Worm (Caenorhabditis elegans) whole organism, late embryonic: ENCODE results near the gene F38A1.11.

Experiments used
- C08G9.2 ChIP-seq: sonication (generic microtip); optimal IDR thresholded peaks from 2 replicates; lab custom pipeline; 2016; ENCODE audit warnings: mild to moderate bottlenecking, missing genetic modification characterization, moderate library complexity, missing compliant biosample characterization
- K02D7.2 ChIP-seq: sonication (generic microtip); optimal IDR thresholded peaks from 2 replicates; lab custom pipeline; 2017; ENCODE audit warnings: mild to moderate bottlenecking, missing genetic modification characterization, missing compliant biosample characterization
- T23F11.4 ChIP-seq: fragments of 200-800 bp; sonication (Bioruptor generic); optimal IDR thresholded peaks from 2 replicates; lab custom pipeline; 2018; ENCODE audit warnings: mild to moderate bottlenecking, missing genetic modification characterization, missing compliant biosample characterization
- Y22D7AL.16 ChIP-seq: sonication (generic microtip); optimal IDR thresholded peaks from 2 replicates; lab custom pipeline; 2016; ENCODE audit warnings: missing genetic modification characterization, missing compliant biosample characterization
- ahr-1 ChIP-seq: sonication (generic microtip); optimal IDR thresholded peaks from 2 replicates; lab custom pipeline; 2016; ENCODE audit warnings: missing genetic modification characterization, missing compliant biosample characterization
- ceh-14 ChIP-seq: sonication (generic microtip); optimal IDR thresholded peaks from 2 replicates; lab custom pipeline; 2016; ENCODE audit warnings: missing genotype, missing genetic modification characterization, missing compliant biosample characterization
- ceh-19 ChIP-seq: fragments of 200-800 bp; sonication (Bioruptor generic); optimal IDR thresholded peaks from 2 replicates; lab custom pipeline; 2018; ENCODE audit warnings: mild to moderate bottlenecking, missing genetic modification characterization, missing compliant biosample characterization
- ceh-22 ChIP-seq: sonication (generic microtip); optimal IDR thresholded peaks from 2 replicates; lab custom pipeline; 2017; ENCODE audit warnings: missing biosample characterization, missing genetic modification characterization
- ceh-24 ChIP-seq: sonication (generic microtip); optimal IDR thresholded peaks from 2 replicates; lab custom pipeline; 2016; ENCODE audit warnings: mild to moderate bottlenecking, missing genetic modification characterization, missing compliant biosample characterization
- ceh-30 ChIP-seq: fragments of 150-350 bp; optimal IDR thresholded peaks from 2 replicates; lab custom pipeline; 2014; ENCODE audit warnings: missing biosample characterization, missing genetic modification characterization
- ceh-31 ChIP-seq: sonication (generic microtip); optimal IDR thresholded peaks from 2 replicates; lab custom pipeline; 2016; ENCODE audit warnings: missing genetic modification characterization, missing compliant biosample characterization
- ceh-45 ChIP-seq: fragments of 200-800 bp; sonication (Bioruptor generic); IDR thresholded peaks from 2 replicates; pipeline ENCODE4 v1.3.6; 2022; ENCODE audit warnings: missing genetic modification reagents, missing genetic modification characterization, missing compliant biosample characterization
- ceh-48 ChIP-seq: sonication (generic microtip); optimal IDR thresholded peaks from 2 replicates; lab custom pipeline; 2016; ENCODE audit warnings: missing genetic modification characterization, inconsistent platforms, missing compliant biosample characterization
- ceh-9 ChIP-seq: sonication (generic microtip); optimal IDR thresholded peaks from 2 replicates; lab custom pipeline; 2016; ENCODE audit warnings: mild to moderate bottlenecking, missing genetic modification characterization, inconsistent platforms, missing compliant biosample characterization
- dve-1 ChIP-seq: sonication (generic microtip); optimal IDR thresholded peaks from 2 replicates; lab custom pipeline; 2017; ENCODE audit warnings: antibody characterized with exemption, mild to moderate bottlenecking, missing genetic modification characterization, missing compliant biosample characterization
- elt-4 ChIP-seq: sonication (generic microtip); optimal IDR thresholded peaks from 2 replicates; lab custom pipeline; 2016; ENCODE audit warnings: missing genetic modification characterization, missing compliant biosample characterization
- ets-4 ChIP-seq: sonication (generic microtip); optimal IDR thresholded peaks from 2 replicates; lab custom pipeline; 2016; ENCODE audit warnings: missing genetic modification characterization, missing compliant biosample characterization
- fax-1 ChIP-seq: sonication (generic microtip); optimal IDR thresholded peaks from 2 replicates; lab custom pipeline; 2016; ENCODE audit warnings: missing genotype, missing genetic modification characterization, missing compliant biosample characterization
- gmeb-2 ChIP-seq: sonication (generic microtip); optimal IDR thresholded peaks from 2 replicates; lab custom pipeline; 2016; ENCODE audit warnings: missing genetic modification characterization, inconsistent platforms, missing compliant biosample characterization
- hlh-30 ChIP-seq: sonication (generic microtip); optimal IDR thresholded peaks from 2 replicates; lab custom pipeline; 2017; ENCODE audit warnings: antibody characterized with exemption, missing genetic modification characterization, missing compliant biosample characterization; ENCODE audit not compliant: insufficient read depth
- hlh-8 ChIP-seq: sonication (generic microtip); optimal IDR thresholded peaks from 2 replicates; lab custom pipeline; 2016; ENCODE audit warnings: missing genotype, missing genetic modification characterization, missing compliant biosample characterization
- lim-6 ChIP-seq: sonication (generic microtip); optimal IDR thresholded peaks from 2 replicates; lab custom pipeline; 2016; ENCODE audit warnings: missing genetic modification characterization, missing compliant biosample characterization
- lin-11 ChIP-seq: fragments of 200-800 bp; sonication (Bioruptor generic); optimal IDR thresholded peaks from 2 replicates; lab custom pipeline; 2018; ENCODE audit warnings: mild to moderate bottlenecking, missing genetic modification characterization, missing compliant biosample characterization
- nfya-1 ChIP-seq: sonication (generic microtip); optimal IDR thresholded peaks from 2 replicates; lab custom pipeline; 2017; ENCODE audit warnings: missing genetic modification characterization, mild to moderate bottlenecking, missing compliant biosample characterization, antibody characterized with exemption, moderate library complexity
- nhr-11 ChIP-seq: fragments of 150-350 bp; optimal IDR thresholded peaks from 2 replicates; lab custom pipeline; 2014; ENCODE audit warnings: missing biosample characterization, missing genetic modification characterization
- nhr-232 ChIP-seq: sonication (generic microtip); optimal IDR thresholded peaks from 2 replicates; lab custom pipeline; 2016; ENCODE audit warnings: missing genetic modification characterization, missing compliant biosample characterization
- npax-4 ChIP-seq: sonication (generic microtip); optimal IDR thresholded peaks from 2 replicates; lab custom pipeline; 2016; ENCODE audit warnings: missing genetic modification characterization, missing compliant biosample characterization
- odd-2 ChIP-seq: sonication (generic microtip); optimal IDR thresholded peaks from 2 replicates; lab custom pipeline; 2017; ENCODE audit warnings: antibody characterized with exemption, mild to moderate bottlenecking, missing genetic modification characterization, missing compliant biosample characterization
- pag-3 ChIP-seq: sonication (generic microtip); optimal IDR thresholded peaks from 2 replicates; lab custom pipeline; 2016; ENCODE audit warnings: missing compliant biosample characterization, missing genetic modification characterization, borderline replicate concordance
- pat-9 ChIP-seq: fragments of 200-800 bp; sonication (Bioruptor generic); optimal IDR thresholded peaks from 2 replicates; lab custom pipeline; 2018; ENCODE audit warnings: mild to moderate bottlenecking, missing genetic modification characterization, moderate library complexity, missing compliant biosample characterization
- pax-1 ChIP-seq: fragments of 150-350 bp; optimal IDR thresholded peaks from 2 replicates; lab custom pipeline; 2014; ENCODE audit warnings: missing biosample characterization, missing genetic modification characterization
- pqm-1 ChIP-seq: sonication (generic microtip); optimal IDR thresholded peaks from 2 replicates; lab custom pipeline; 2016; ENCODE audit warnings: missing genetic modification characterization, missing compliant biosample characterization
- ref-2 ChIP-seq: sonication (generic microtip); optimal IDR thresholded peaks from 2 replicates; lab custom pipeline; 2016; ENCODE audit warnings: missing genetic modification characterization, missing compliant biosample characterization
- sox-2 ChIP-seq: fragments of 200-800 bp; sonication (Bioruptor generic); IDR thresholded peaks from 2 replicates; pipeline ENCODE4 v1.3.6; 2022; ENCODE audit warnings: missing genetic modification reagents, missing genetic modification characterization, missing compliant biosample characterization
- sox-4 ChIP-seq: sonication (generic microtip); optimal IDR thresholded peaks from 2 replicates; lab custom pipeline; 2017; ENCODE audit warnings: mild to moderate bottlenecking, missing genetic modification characterization, inconsistent platforms, missing compliant biosample characterization
- tbx-7 ChIP-seq: sonication (generic microtip); optimal IDR thresholded peaks from 2 replicates; lab custom pipeline; 2016; ENCODE audit warnings: missing genotype, missing genetic modification characterization, missing compliant biosample characterization
- ttx-3 ChIP-seq: sonication (generic microtip); optimal IDR thresholded peaks from 2 replicates; lab custom pipeline; 2016; ENCODE audit warnings: missing genetic modification reagents, missing genetic modification characterization, missing compliant biosample characterization
- unc-86 ChIP-seq: sonication (generic microtip); optimal IDR thresholded peaks from 2 replicates; lab custom pipeline; 2016; ENCODE audit warnings: missing genetic modification characterization, missing compliant biosample characterization
- zip-5 ChIP-seq: sonication (generic microtip); optimal IDR thresholded peaks from 2 replicates; lab custom pipeline; 2016; ENCODE audit warnings: missing genetic modification characterization, missing compliant biosample characterization

F38A1.11 gene

ce11 chrIV:1255632-1256031, 8.4 kb downstream of the F38A1.11 start, which contains the start of gene clec-167:
Gene clec-167, minus strand, starts transcription at chrIV:1255732.
- no peak for TF ChIP-seq hlh-30 (tag; lab: Kevin White, UChicago)
- TF ChIP-seq Y22D7AL.16, result no peak
- no peak for TF ChIP-seq pax-1 (tag; lab: Kevin White, UChicago)
- TF ChIP-seq lim-6 (tag; lab: Kevin White, UChicago), result no peak
- TF ChIP-seq dve-1 (tag; lab: Kevin White, UChicago), result no peak
- no peak for TF ChIP-seq unc-86 (tag; lab: Kevin White, UChicago)
- TF ChIP-seq pag-3 (tag; lab: Kevin White, UChicago), result no peak
- no peak for TF ChIP-seq nhr-11 (tag; lab: Kevin White, UChicago)
- no peak for TF ChIP-seq lin-11 (tag; lab: Kevin White, UChicago)
- no peak for TF ChIP-seq odd-2
- no peak for TF ChIP-seq npax-4
- TF ChIP-seq ceh-24 (tag; lab: Kevin White, UChicago), result no peak
- TF ChIP-seq ref-2 (tag; lab: Kevin White, UChicago), result no peak
- TF ChIP-seq ets-4 (tag; lab: Kevin White, UChicago), result no peak
- no peak for TF ChIP-seq T23F11.4
- TF ChIP-seq elt-4 (tag; lab: Kevin White, UChicago), result no peak
- TF ChIP-seq C08G9.2, result no peak
- TF ChIP-seq sox-2 (GFP tag; lab: Robert Waterston, UW), result no peak
- no peak for TF ChIP-seq ceh-30
- no peak for TF ChIP-seq hlh-8 (tag; lab: Kevin White, UChicago)

ce11 chrIV:1256723-1257122, 9.5 kb downstream of the F38A1.11 start, which contains the start of gene clec-168:
Gene clec-168, plus strand, starts transcription at chrIV:1256969.
- TF ChIP-seq ceh-31 (tag; lab: Kevin White, UChicago) (no peak), sox-2 (GFP tag; lab: Robert Waterston, UW) (no peak), ceh-9 (tag; lab: Kevin White, UChicago) (no peak), odd-2 (no peak), pat-9 (tag; lab: Kevin White, UChicago) (no peak), nhr-232 (tag; lab: Kevin White, UChicago) (no peak), pax-1 (tag; lab: Kevin White, UChicago) (no peak), ref-2 (tag; lab: Kevin White, UChicago) (no peak), tbx-7 (no peak), sox-4 (no peak), lin-11 (tag; lab: Kevin White, UChicago) (no peak), nhr-11 (tag; lab: Kevin White, UChicago) (no peak), ceh-14 (tag; lab: Kevin White, UChicago) (no peak), zip-5 (no peak), ceh-45 (no peak), hlh-30 (tag; lab: Kevin White, UChicago) (no peak), gmeb-2 (tag; lab: Kevin White, UChicago) (no peak), nfya-1 (tag; lab: Kevin White, UChicago) (no peak), elt-4 (tag; lab: Kevin White, UChicago) (no peak), ceh-30 (no peak)

- TF ChIP-seq zip-5 (no peak), ceh-19 (GFP tag; lab: Kevin White, UChicago) (no peak), ahr-1 (tag; lab: Kevin White, UChicago) (no peak), ceh-48 (tag; lab: Kevin White, UChicago) (no peak), unc-86 (tag; lab: Kevin White, UChicago) (no peak), npax-4 (no peak), hlh-30 (tag; lab: Kevin White, UChicago) (no peak), pqm-1 (tag; lab: Kevin White, UChicago) (no peak), ttx-3 (tag; lab: Kevin White, UChicago) (no peak)
These were observed 13.3 kb downstream of the F38A1.11 start for ce11 chrIV:1260474-1260873.

ce11 chrIV:1261024-1261423, 13.8 kb downstream of the F38A1.11 start, which contains the start of gene clec-169:
Gene clec-169, plus strand, starts transcription at chrIV:1261324.
- TF ChIP-seq K02D7.2 (tag; lab: Kevin White, UChicago) (no peak), ahr-1 (tag; lab: Kevin White, UChicago) (no peak), ceh-22 (tag; lab: Kevin White, UChicago) (no peak), fax-1 (no peak)
